Fruit fly (Drosophila melanogaster) whole organism, embryonic: ENCODE measurements around the gene CG13833.

Experiments
- Abd-B ChIP-seq: fragments of 200-800 bp; sonication (Bioruptor generic); optimal IDR thresholded peaks from 2 replicates; lab custom pipeline; 2018; ENCODE audit warnings: missing biosample characterization, mild to moderate bottlenecking, missing genetic modification characterization, moderate library complexity
- Asciz ChIP-seq: fragments of 200-800 bp; sonication (Bioruptor generic); optimal IDR thresholded peaks from 2 replicates; lab custom pipeline; 2017; ENCODE audit warnings: missing biosample characterization, mild to moderate bottlenecking, missing genetic modification characterization, missing genetic modification reagents
- B-H1 ChIP-seq: fragments of 200-800 bp; sonication (Bioruptor generic); IDR thresholded peaks from 3 replicates; pipeline ENCODE4 v1.3.6; 2022; ENCODE audit warnings: missing biosample characterization, missing genetic modification characterization
- BtbVII ChIP-seq: fragments of 200-800 bp; sonication (Bioruptor generic); optimal IDR thresholded peaks from 3 replicates; lab custom pipeline; 2017; ENCODE audit warnings: missing biosample characterization, mild to moderate bottlenecking, missing genetic modification characterization
- C15 ChIP-seq: fragments of 200-800 bp; sonication (Bioruptor generic); IDR thresholded peaks from 3 replicates; pipeline ENCODE4 v1.3.6; 2022; ENCODE audit warnings: missing biosample characterization, missing genetic modification characterization
- CG10209 ChIP-seq: fragments of 200-800 bp; sonication (Bioruptor generic); optimal IDR thresholded peaks from 3 replicates; lab custom pipeline; 2017; ENCODE audit warnings: missing biosample characterization, mild to moderate bottlenecking, missing genetic modification characterization, missing genetic modification reagents
- CG10321 ChIP-seq: fragments of 200-800 bp; sonication (Bioruptor generic); IDR thresholded peaks from 2 replicates; pipeline ENCODE4 v1.3.6; 2022; ENCODE audit warnings: missing biosample characterization, missing genetic modification characterization
- CG11723 ChIP-seq: fragments of 200-800 bp; sonication (Bioruptor generic); optimal IDR thresholded peaks from 2 replicates; lab custom pipeline; 2017; ENCODE audit warnings: missing biosample characterization, mild to moderate bottlenecking, missing genetic modification characterization
- CG14050 ChIP-seq: fragments of 200-800 bp; sonication (Bioruptor generic); IDR thresholded peaks from 3 replicates; pipeline ENCODE4 v1.3.6; 2022; ENCODE audit warnings: missing biosample characterization, missing genetic modification characterization
- CG17186 ChIP-seq: fragments of 200-800 bp; sonication (Bioruptor generic); optimal IDR thresholded peaks from 3 replicates; lab custom pipeline; 2017; ENCODE audit warnings: missing biosample characterization, missing genetic modification reagents, missing genetic modification characterization
- CG17328 ChIP-seq: fragments of 200-800 bp; sonication (Bioruptor generic); IDR thresholded peaks from 2 replicates; pipeline ENCODE4 v1.3.6; 2022; ENCODE audit warnings: missing biosample characterization, missing genetic modification characterization
- CG17612 ChIP-seq: fragments of 200-800 bp; sonication (Bioruptor generic); IDR thresholded peaks from 2 replicates; pipeline ENCODE4 v1.3.6; 2022; ENCODE audit warnings: missing biosample characterization, missing genetic modification characterization
- CG18476 ChIP-seq: fragments of 200-800 bp; sonication (Bioruptor generic); optimal IDR thresholded peaks from 2 replicates; lab custom pipeline; 2016; ENCODE audit warnings: missing biosample characterization, mild to moderate bottlenecking, missing genetic modification characterization
- CG2116 ChIP-seq: fragments of 200-800 bp; sonication (Bioruptor generic); optimal IDR thresholded peaks from 3 replicates; lab custom pipeline; 2018; ENCODE audit warnings: missing biosample characterization, mild to moderate bottlenecking, missing genetic modification characterization
- CG30431 ChIP-seq: fragments of 200-800 bp; sonication (Bioruptor generic); optimal IDR thresholded peaks from 2 replicates; lab custom pipeline; 2017; ENCODE audit warnings: missing biosample characterization, missing genetic modification characterization
- CG4730 ChIP-seq: fragments of 200-800 bp; sonication (Bioruptor generic); IDR thresholded peaks from 2 replicates; pipeline ENCODE4 v1.3.6; 2022; ENCODE audit warnings: missing biosample characterization, missing genetic modification characterization
- CG6654 ChIP-seq: fragments of 200-800 bp; sonication (Bioruptor generic); optimal IDR thresholded peaks from 2 replicates; lab custom pipeline; 2017; ENCODE audit warnings: missing biosample characterization, mild to moderate bottlenecking, missing genetic modification characterization
- CG8388 ChIP-seq: fragments of 200-800 bp; sonication (Bioruptor generic); optimal IDR thresholded peaks from 2 replicates; lab custom pipeline; 2019; ENCODE audit warnings: missing biosample characterization, mild to moderate bottlenecking, missing genetic modification characterization, moderate library complexity
- CG9215 ChIP-seq: fragments of 200-800 bp; sonication (Bioruptor generic); IDR thresholded peaks from 2 replicates; pipeline ENCODE4 v1.3.6; 2022; ENCODE audit warnings: missing biosample characterization, missing genetic modification characterization
- CrebB ChIP-seq: fragments of 200-800 bp; sonication (Bioruptor generic); optimal IDR thresholded peaks from 3 replicates; lab custom pipeline; 2018; ENCODE audit warnings: missing biosample characterization, mild to moderate bottlenecking, missing genetic modification characterization
- Dbx ChIP-seq: fragments of 200-800 bp; sonication (Bioruptor generic); IDR thresholded peaks from 3 replicates; pipeline ENCODE4 v1.3.6; 2022; ENCODE audit warnings: missing biosample characterization, missing genetic modification characterization
- Dip2 ChIP-seq: fragments of 200-800 bp; sonication (Bioruptor generic); IDR thresholded peaks from 2 replicates; pipeline ENCODE4 v1.3.6; 2022; ENCODE audit warnings: missing biosample characterization, missing genetic modification characterization
- Doc3 ChIP-seq: fragments of 200-800 bp; sonication (Bioruptor generic); IDR thresholded peaks from 3 replicates; pipeline ENCODE4 v1.3.6; 2022; ENCODE audit warnings: missing biosample characterization, missing genetic modification characterization; ENCODE audit not compliant: partially characterized antibody
- HHEX ChIP-seq: fragments of 200-800 bp; sonication (Bioruptor generic); optimal IDR thresholded peaks from 3 replicates; lab custom pipeline; 2017; ENCODE audit warnings: missing biosample characterization, mild to moderate bottlenecking, missing genetic modification characterization, missing genetic modification reagents
- Jarid2 ChIP-seq: fragments of 200-800 bp; sonication (Bioruptor generic); optimal IDR thresholded peaks from 3 replicates; lab custom pipeline; 2017; ENCODE audit warnings: mild to moderate bottlenecking, missing biosample characterization, missing genetic modification reagents, missing genetic modification characterization
- Kr ChIP-seq: fragments of 200-800 bp; sonication (Bioruptor generic); optimal IDR thresholded peaks from 2 replicates; lab custom pipeline; 2017; ENCODE audit warnings: missing biosample characterization, mild to moderate bottlenecking, missing genetic modification characterization
- Lhr ChIP-seq: fragments of 200-800 bp; sonication (Bioruptor generic); optimal IDR thresholded peaks from 3 replicates; lab custom pipeline; 2017; ENCODE audit warnings: mild to moderate bottlenecking, missing biosample characterization, missing genetic modification reagents, missing genetic modification characterization
- Mrtf ChIP-seq: fragments of 200-800 bp; sonication (Bioruptor generic); IDR thresholded peaks from 3 replicates; pipeline ENCODE4 v1.3.6; 2022; ENCODE audit warnings: missing biosample characterization, missing genetic modification characterization
- Nf-YA ChIP-seq: fragments of 200-800 bp; sonication (Bioruptor generic); IDR thresholded peaks from 2 replicates; pipeline ENCODE4 v1.3.6; 2022; ENCODE audit warnings: missing biosample characterization, missing genetic modification characterization
- Rfx ChIP-seq: fragments of 200-800 bp; sonication (Bioruptor generic); IDR thresholded peaks from 2 replicates; pipeline ENCODE4 v1.3.6; 2022; ENCODE audit warnings: missing biosample characterization, missing genetic modification characterization
- Sry-β ChIP-seq: fragments of 200-800 bp; sonication (Bioruptor generic); optimal IDR thresholded peaks from 2 replicates; lab custom pipeline; 2018; ENCODE audit warnings: missing biosample characterization, mild to moderate bottlenecking, missing genetic modification characterization, moderate library complexity
- Stat92E ChIP-seq, 3 experiments: fragments of >200 bp in 2 of 3; fragments of 200-800 bp in 1 of 3; sonication (Bioruptor generic) in 1 of 3; optimal IDR thresholded peaks; 2 replicates each; lab custom pipeline; 2017 to 2019; ENCODE audit warnings: missing biosample characterization in 3 of 3, missing genetic modification characterization in 3 of 3, mild to moderate bottlenecking in 1 of 3, moderate library complexity in 1 of 3
- amos ChIP-seq: fragments of 200-800 bp; sonication (Bioruptor generic); IDR thresholded peaks from 2 replicates; pipeline ENCODE4 v1.3.6; 2022; ENCODE audit warnings: missing biosample characterization, missing genetic modification characterization; ENCODE audit not compliant: partially characterized antibody
- bab2 ChIP-seq: fragments of 200-800 bp; sonication (Bioruptor generic); optimal IDR thresholded peaks from 2 replicates; lab custom pipeline; 2016; ENCODE audit warnings: missing biosample characterization, missing genetic modification characterization
- chif ChIP-seq, 2 experiments: fragments of 200-800 bp; sonication (Bioruptor generic); optimal IDR thresholded peaks; 3 replicates each; lab custom pipeline; 2016; ENCODE audit warnings: missing biosample characterization in 2 of 2, missing genetic modification characterization in 2 of 2
- dati ChIP-seq: fragments of 200-800 bp; sonication (Bioruptor generic); IDR thresholded peaks from 2 replicates; pipeline ENCODE4 v1.3.6; 2022; ENCODE audit warnings: missing biosample characterization, missing genetic modification characterization
- dmrt99B ChIP-seq: fragments of 200-800 bp; sonication (Bioruptor generic); optimal IDR thresholded peaks from 2 replicates; lab custom pipeline; 2018; ENCODE audit warnings: missing biosample characterization, mild to moderate bottlenecking, missing genetic modification characterization, moderate library complexity
- esg ChIP-seq: fragments of 200-800 bp; sonication (Bioruptor generic); conservative IDR thresholded peaks from 2 replicates; pipeline ENCODE4 v1.3.6; 2022; ENCODE audit warnings: missing biosample characterization, missing genetic modification characterization
- gsb ChIP-seq: fragments of 200-800 bp; sonication (Bioruptor generic); IDR thresholded peaks from 2 replicates; pipeline ENCODE4 v1.3.6; 2022; ENCODE audit warnings: missing biosample characterization, missing genetic modification characterization
- jumu ChIP-seq: fragments of 200-800 bp; sonication (Bioruptor generic); optimal IDR thresholded peaks from 3 replicates; lab custom pipeline; 2016; ENCODE audit warnings: missing biosample characterization, missing genetic modification characterization
- ken ChIP-seq: fragments of 200-800 bp; sonication (Bioruptor generic); IDR thresholded peaks from 3 replicates; pipeline ENCODE4 v1.3.6; 2022; ENCODE audit warnings: missing biosample characterization, missing genetic modification characterization
- lmd ChIP-seq: fragments of 200-800 bp; sonication (Bioruptor generic); IDR thresholded peaks from 2 replicates; pipeline ENCODE4 v1.3.6; 2022; ENCODE audit warnings: missing biosample characterization, missing genetic modification characterization
- pita ChIP-seq: fragments of 200-800 bp; sonication (Bioruptor generic); optimal IDR thresholded peaks from 2 replicates; lab custom pipeline; 2017; ENCODE audit warnings: missing biosample characterization, mild to moderate bottlenecking, missing genetic modification characterization
- salm ChIP-seq: fragments of 200-800 bp; sonication (Bioruptor generic); optimal IDR thresholded peaks from 2 replicates; lab custom pipeline; 2018; ENCODE audit warnings: missing biosample characterization, mild to moderate bottlenecking, missing genetic modification characterization
- schlank ChIP-seq: fragments of 200-800 bp; sonication (Bioruptor generic); optimal IDR thresholded peaks from 2 replicates; lab custom pipeline; 2018; ENCODE audit warnings: missing biosample characterization, mild to moderate bottlenecking, missing genetic modification characterization
- sd ChIP-seq: fragments of 200-800 bp; sonication (Bioruptor generic); optimal IDR thresholded peaks from 3 replicates; lab custom pipeline; 2018; ENCODE audit warnings: missing biosample characterization, mild to moderate bottlenecking, missing genetic modification characterization, moderate library complexity
- slou ChIP-seq: fragments of 200-800 bp; sonication (Bioruptor generic); optimal IDR thresholded peaks from 3 replicates; lab custom pipeline; 2016; ENCODE audit warnings: missing biosample characterization, missing genetic modification characterization
- trem ChIP-seq: fragments of 200-800 bp; optimal IDR thresholded peaks from 3 replicates; lab custom pipeline; 2019; ENCODE audit warnings: missing biosample characterization, mild to moderate bottlenecking, missing genetic modification characterization, moderate library complexity
- trh ChIP-seq: fragments of 200-800 bp; sonication (Bioruptor generic); optimal IDR thresholded peaks from 2 replicates; lab custom pipeline; 2016; ENCODE audit warnings: missing biosample characterization, missing genetic modification characterization
- zen ChIP-seq: fragments of 200-800 bp; sonication (Bioruptor generic); optimal IDR thresholded peaks from 3 replicates; lab custom pipeline; 2018; ENCODE audit warnings: missing biosample characterization, mild to moderate bottlenecking, missing genetic modification characterization, moderate library complexity

Gene CG13833

dm6 chr3R:23009480-23010115 is 25.8 kb downstream of the CG13833 start (continued):
- TF ChIP-seq BtbVII (GFP tag; lab: Kevin White, UChicago) (no peak), chif (GFP tag; optimal IDR thresholded peaks at IDR 0.05; lab: Kevin White, UChicago) (no peak), Asciz (GFP tag; lab: Kevin White, UChicago) (no peak), Jarid2 (GFP tag; lab: Kevin White, UChicago) (no peak), jumu (GFP tag; lab: Kevin White, UChicago) (no peak), CG9215 (GFP tag; lab: Robert Waterston, UW) (peak; percentile 31; the same call in 1 of the 2 replicates), CG6654 (no peak), Rfx (GFP tag; lab: Robert Waterston, UW) (peak; percentile 48; the same call in 1 of the 2 replicates), esg (GFP tag; lab: Robert Waterston, UW) (no peak), pita (GFP tag; lab: Kevin White, UChicago) (no peak), CG17328 (GFP tag; lab: Robert Waterston, UW) (no peak), CrebB (tag; lab: Kevin White, UChicago) (no peak), CG17186 (GFP tag; lab: Kevin White, UChicago) (no peak), salm (tag; lab: Kevin White, UChicago) (no peak), CG10321 (GFP tag; lab: Robert Waterston, UW) (no peak), slou (GFP tag; lab: Kevin White, UChicago) (no peak), B-H1 (GFP tag; lab: Robert Waterston, UW) (no peak), HHEX (no peak), gsb (GFP tag; lab: Robert Waterston, UW) (peak; percentile 25; the same call in 1 of the 2 replicates), CG8388 (GFP tag; lab: Kevin White, UChicago) (no peak), sd (tag; lab: Kevin White, UChicago) (no peak), CG30431 (GFP tag; lab: Kevin White, UChicago) (no peak), Sry-β (GFP tag; lab: Kevin White, UChicago) (no peak), Dbx (GFP tag; lab: Robert Waterston, UW) (peak; percentile 52; the same call in 1 of the 3 replicates), CG18476 (GFP tag; lab: Kevin White, UChicago) (no peak), Abd-B (GFP tag; lab: Kevin White, UChicago) (no peak), Stat92E (GFP tag; optimal IDR thresholded peaks at IDR 0.05; lab: Kevin White, UChicago) (no peak), Mrtf (GFP tag; lab: Robert Waterston, UW) (no peak), CG2116 (no peak), CG14050 (GFP tag; lab: Robert Waterston, UW) (no peak), dmrt99B (no peak), lmd (GFP tag; lab: Robert Waterston, UW) (peak; percentile 39; the same call in 1 of the 2 replicates), trh (GFP tag; lab: Kevin White, UChicago) (no peak), C15 (GFP tag; lab: Robert Waterston, UW) (no peak), Nf-YA (GFP tag; lab: Robert Waterston, UW) (no peak), Dip2 (GFP tag; lab: Robert Waterston, UW) (no peak), schlank (tag; lab: Kevin White, UChicago) (no peak), Kr (no peak), CG10209 (GFP tag; lab: Kevin White, UChicago) (no peak), Lhr (no peak), amos (GFP tag; lab: Robert Waterston, UW) (no peak), CG17612 (no peak), zen (tag; lab: Kevin White, UChicago) (no peak), ken (GFP tag; lab: Robert Waterston, UW) (no peak), Doc3 (GFP tag; lab: Robert Waterston, UW) (no peak), CG4730 (peak; percentile 33; the same call in 1 of the 2 replicates), trem (tag; lab: Kevin White, UChicago) (no peak), bab2 (GFP tag; lab: Kevin White, UChicago) (no peak), CG11723 (GFP tag; lab: Kevin White, UChicago) (no peak), dati (GFP tag; lab: Robert Waterston, UW) (no peak)
